Worm (Caenorhabditis elegans) whole organism, late embryonic: ENCODE results near the gene R09E10.2.

Source experiments
- ceh-22 ChIP-seq: sonication (generic microtip); optimal IDR thresholded peaks from 2 replicates; lab custom pipeline; 2017; ENCODE audit warnings: missing biosample characterization, missing genetic modification characterization
- ceh-9 ChIP-seq: sonication (generic microtip); optimal IDR thresholded peaks from 2 replicates; lab custom pipeline; 2016; ENCODE audit warnings: mild to moderate bottlenecking, missing genetic modification characterization, inconsistent platforms, missing compliant biosample characterization
- fkh-6 ChIP-seq: sonication (generic microtip); optimal IDR thresholded peaks from 2 replicates; lab custom pipeline; 2016; ENCODE audit warnings: missing genetic modification characterization, missing compliant biosample characterization
- lin-11 ChIP-seq: fragments of 200-800 bp; sonication (Bioruptor generic); optimal IDR thresholded peaks from 2 replicates; lab custom pipeline; 2018; ENCODE audit warnings: mild to moderate bottlenecking, missing genetic modification characterization, missing compliant biosample characterization
- mec-3 ChIP-seq: sonication (generic microtip); optimal IDR thresholded peaks from 2 replicates; lab custom pipeline; 2016; ENCODE audit warnings: borderline replicate concordance, missing genetic modification characterization, missing compliant biosample characterization
- nhr-11 ChIP-seq: fragments of 150-350 bp; optimal IDR thresholded peaks from 2 replicates; lab custom pipeline; 2014; ENCODE audit warnings: missing biosample characterization, missing genetic modification characterization
- pha-4 ChIP-seq: fragments of 150-350 bp; optimal IDR thresholded peaks from 2 replicates; lab custom pipeline; 2018; ENCODE audit warnings: missing biosample characterization, missing genetic modification reagents, missing genetic modification characterization
- pqm-1 ChIP-seq: sonication (generic microtip); optimal IDR thresholded peaks from 2 replicates; lab custom pipeline; 2016; ENCODE audit warnings: missing genetic modification characterization, missing compliant biosample characterization
- rnt-1 ChIP-seq: sonication (generic microtip); optimal IDR thresholded peaks from 2 replicates; lab custom pipeline; 2016; ENCODE audit warnings: missing genetic modification characterization, missing compliant biosample characterization
- sox-4 ChIP-seq: sonication (generic microtip); optimal IDR thresholded peaks from 2 replicates; lab custom pipeline; 2017; ENCODE audit warnings: mild to moderate bottlenecking, missing genetic modification characterization, inconsistent platforms, missing compliant biosample characterization
- tbx-2 ChIP-seq: sonication (generic microtip); optimal IDR thresholded peaks from 2 replicates; lab custom pipeline; 2016; ENCODE audit warnings: missing genetic modification characterization, missing compliant biosample characterization

- TF ChIP-seq fkh-6 (tag; lab: Kevin White, UChicago) (no peak), ceh-22 (no peak), nhr-11 (tag; lab: Kevin White, UChicago) (no peak), pha-4 (tag; lab: Kevin White, UChicago) (no peak), pqm-1 (tag; lab: Kevin White, UChicago) (no peak), sox-4 (tag; lab: Kevin White, UChicago) (no peak), rnt-1 (tag; lab: Kevin White, UChicago) (no peak), lin-11 (tag; lab: Kevin White, UChicago) (no peak), mec-3 (tag; lab: Kevin White, UChicago) (no peak), tbx-2 (tag; lab: Kevin White, UChicago) (no peak), ceh-9 (tag; lab: Kevin White, UChicago) (no peak)
Measured at ce11 chrIV:10294030-10294429, 24.1 kb downstream of the R09E10.2 start, which contains the start of gene R09E10.6.
